Worm (Caenorhabditis elegans): Measurements from ENCODE around the gene haf-3.
A peak's percentile ranks its signal among the peaks of the same experiment; 100 is the strongest.

haf-3 gene

ce11 chrV:15721431-15721830 lies 44.5 kb downstream of the haf-3 start:
- TF ChIP-seq hlh-4 (tag; optimal IDR thresholded peaks at IDR 0.05) (peak; percentile 95), hpl-2 (GFP tag; optimal IDR thresholded peaks at IDR 0.05) (no peak)

- no peak for TF ChIP-seq snpc-4 (tag; optimal IDR thresholded peaks at IDR 0.05)
- TF ChIP-seq C34B4.2 (tag; optimal IDR thresholded peaks at IDR 0.05) = no peak
- TF ChIP-seq sox-4 (tag; optimal IDR thresholded peaks at IDR 0.05) = no peak
- no peak for TF ChIP-seq elt-3 (tag; optimal IDR thresholded peaks at IDR 0.05)
- no peak for TF ChIP-seq grh-1 (GFP tag; IDR thresholded peaks at IDR 0.05)
- TF ChIP-seq blmp-1 (tag; optimal IDR thresholded peaks at IDR 0.05) = no peak
- no peak for TF ChIP-seq ets-5 (GFP tag; IDR thresholded peaks at IDR 0.05)
- TF ChIP-seq mab-9 (GFP tag; IDR thresholded peaks at IDR 0.05) = no peak
These were observed 46.4 kb downstream of the haf-3 start, which contains the start of gene Y6E2A.7 for ce11 chrV:15719570-15719969. TSS of gene Y6E2A.7 (plus strand) at chrV:15719870.

DNA sequence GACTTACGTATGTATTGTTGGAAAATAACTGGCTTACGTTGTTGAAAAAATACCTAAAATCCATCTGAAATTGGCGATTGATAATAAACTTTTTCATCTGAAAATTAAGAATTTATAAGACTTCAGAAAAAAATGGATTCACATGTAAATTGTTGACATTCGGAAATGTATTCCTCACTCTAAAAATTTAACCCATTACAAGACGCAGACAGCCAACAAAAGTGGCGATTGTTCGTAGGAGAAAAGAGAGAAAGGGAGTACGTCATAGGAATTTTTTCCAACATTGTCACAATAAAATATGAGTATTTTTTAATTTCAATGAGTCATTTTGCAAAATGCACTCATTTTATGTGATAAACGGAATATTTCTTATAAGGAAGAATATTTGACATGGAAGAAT lies 47.4 kb downstream of the haf-3 start, which contains the start of gene Y6E2A.5:
Gene Y6E2A.5 (minus strand): TSS at position 101 of the 400 bp plus-strand sequence.
- TF ChIP-seq lin-35 (GFP tag; optimal IDR thresholded peaks at IDR 0.05) (no peak), nhr-20 (tag; optimal IDR thresholded peaks at IDR 0.05) (no peak), egl-27 (tag; optimal IDR thresholded peaks at IDR 0.05) (no peak), nhr-90 (tag; optimal IDR thresholded peaks at IDR 0.05; ENCODE audit: poor library complexity) (no peak), nhr-84 (tag; optimal IDR thresholded peaks at IDR 0.05) (no peak), dpl-1 (GFP tag; optimal IDR thresholded peaks at IDR 0.05) (no peak), rnt-1 (tag; optimal IDR thresholded peaks at IDR 0.05) (no peak), dsc-1 (tag; optimal IDR thresholded peaks at IDR 0.05) (no peak), grh-1 (GFP tag; IDR thresholded peaks at IDR 0.05) (no peak), nhr-71 (tag; optimal IDR thresholded peaks at IDR 0.05) (no peak), blmp-1 (tag; optimal IDR thresholded peaks at IDR 0.05) (no peak), nhr-77 (tag; optimal IDR thresholded peaks at IDR 0.05) (no peak), unc-130 (tag; optimal IDR thresholded peaks at IDR 0.05) (no peak), sup-37 (GFP tag; optimal IDR thresholded peaks at IDR 0.05) (no peak), unc-86 (tag; optimal IDR thresholded peaks at IDR 0.05) (no peak), C16A3.4 (tag; optimal IDR thresholded peaks at IDR 0.05) (no peak), sptf-1 (tag; optimal IDR thresholded peaks at IDR 0.05) (no peak), C04F5.9 (tag; optimal IDR thresholded peaks at IDR 0.05) (no peak)

DNA sequence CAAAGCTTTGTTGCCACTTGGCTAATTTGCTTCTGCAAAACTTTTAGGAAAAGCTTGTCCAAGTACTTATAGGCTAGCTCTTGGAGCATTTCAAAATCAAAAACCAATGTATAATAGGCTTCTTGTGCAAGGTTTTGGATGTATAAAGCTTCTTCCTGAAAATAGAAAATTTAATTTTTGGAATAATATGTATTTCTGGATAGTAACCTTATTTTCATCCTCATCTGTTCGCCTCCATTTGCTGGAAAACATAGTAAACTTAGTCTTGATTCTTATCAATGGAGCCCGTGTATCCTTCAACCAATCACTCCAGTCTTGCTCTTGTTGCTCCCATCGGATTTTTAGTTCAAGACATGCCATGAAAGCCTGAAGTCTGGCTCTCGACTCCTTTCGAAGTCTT lies 49.3 kb downstream of the haf-3 start, which contains the start of gene Y6E2A.4:
Gene Y6E2A.4 (minus strand): TSS at position 101 of the 400 bp plus-strand sequence.
- TF ChIP-seq efl-3 (GFP tag; optimal IDR thresholded peaks at IDR 0.05) (no peak), lsy-2 (tag; optimal IDR thresholded peaks at IDR 0.05) (no peak), lir-3 (tag; optimal IDR thresholded peaks at IDR 0.05; ENCODE audit: poor library complexity) (no peak), unc-30 (tag; optimal IDR thresholded peaks at IDR 0.05) (no peak), hpl-2 (GFP tag; optimal IDR thresholded peaks at IDR 0.05) (no peak), rnt-1 (tag; optimal IDR thresholded peaks at IDR 0.05) (no peak), fos-1 (tag; optimal IDR thresholded peaks at IDR 0.05) (no peak), C16A3.4 (tag; optimal IDR thresholded peaks at IDR 0.05) (no peak), snpc-4 (tag; optimal IDR thresholded peaks at IDR 0.05) (no peak), aly-2 (tag; optimal IDR thresholded peaks at IDR 0.05) (no peak), unc-86 (tag; optimal IDR thresholded peaks at IDR 0.05) (no peak), irx-1 (tag; optimal IDR thresholded peaks at IDR 0.05) (no peak), ztf-11 (tag; optimal IDR thresholded peaks at IDR 0.05) (no peak)

DNA sequence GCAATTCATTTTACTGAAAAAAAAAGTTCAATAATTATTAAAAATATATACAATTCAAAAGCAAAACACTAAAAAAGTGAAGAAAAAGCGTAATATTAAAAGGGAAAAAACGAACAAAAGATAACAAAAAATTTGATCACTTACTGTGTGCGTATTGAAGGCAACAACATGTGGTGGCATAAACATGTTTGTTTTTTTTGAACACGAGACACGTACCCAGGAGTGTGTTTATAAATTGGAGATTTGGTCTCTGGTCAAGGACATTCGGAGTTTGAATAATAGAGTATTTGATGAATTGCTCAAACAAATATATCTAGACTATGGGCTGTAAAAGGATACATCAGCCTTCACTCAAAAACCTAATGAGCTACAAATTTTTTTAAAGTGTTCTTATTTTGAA lies 50.3 kb downstream of the haf-3 start:
- TF ChIP-seq skn-1 (tag; optimal IDR thresholded peaks at IDR 0.05) (no peak), C16A3.4 (tag; optimal IDR thresholded peaks at IDR 0.05) (no peak), vab-15 (tag; optimal IDR thresholded peaks at IDR 0.05) (no peak), rnt-1 (tag; optimal IDR thresholded peaks at IDR 0.05) (no peak)
